Fruit fly (Drosophila melanogaster) whole organism, embryonic: ENCODE results near the gene hry.

Experiments used
- Antp ChIP-seq: fragments of 200-800 bp; sonication (Bioruptor generic); optimal IDR thresholded peaks from 3 replicates; lab custom pipeline; 2016; ENCODE audit warnings: missing biosample characterization, missing genetic modification characterization
- Blimp-1 ChIP-seq: fragments of 200-800 bp; sonication (Bioruptor generic); optimal IDR thresholded peaks from 3 replicates; lab custom pipeline; 2018; ENCODE audit warnings: missing biosample characterization, missing genetic modification characterization, mild to moderate bottlenecking, moderate library complexity, missing genetic modification reagents
- CG10543 ChIP-seq: fragments of 200-800 bp; sonication (Bioruptor generic); optimal IDR thresholded peaks from 3 replicates; lab custom pipeline; 2017; ENCODE audit warnings: missing biosample characterization, mild to moderate bottlenecking, missing genetic modification characterization, moderate library complexity
- CG14014 ChIP-seq: fragments of 200-800 bp; sonication (Bioruptor generic); IDR thresholded peaks from 2 replicates; pipeline ENCODE4 v1.3.6; 2022; ENCODE audit warnings: missing biosample characterization, missing genetic modification characterization
- CG14050 ChIP-seq: fragments of 200-800 bp; sonication (Bioruptor generic); IDR thresholded peaks from 3 replicates; pipeline ENCODE4 v1.3.6; 2022; ENCODE audit warnings: missing biosample characterization, missing genetic modification characterization
- CG14710 ChIP-seq: fragments of 200-800 bp; sonication (Bioruptor generic); optimal IDR thresholded peaks from 3 replicates; lab custom pipeline; 2019; ENCODE audit warnings: missing biosample characterization, mild to moderate bottlenecking, missing genetic modification characterization, moderate library complexity
- CG15073 ChIP-seq: fragments of 200-800 bp; sonication (Bioruptor generic); optimal IDR thresholded peaks from 2 replicates; lab custom pipeline; 2016; ENCODE audit warnings: missing biosample characterization, missing genetic modification characterization
- CG15601 ChIP-seq: fragments of 200-800 bp; sonication (Bioruptor generic); optimal IDR thresholded peaks from 3 replicates; lab custom pipeline; 2019; ENCODE audit warnings: missing biosample characterization, mild to moderate bottlenecking, missing genetic modification characterization, moderate library complexity
- CG16863 ChIP-seq: fragments of 200-800 bp; sonication (Bioruptor generic); optimal IDR thresholded peaks from 3 replicates; lab custom pipeline; 2016; ENCODE audit warnings: missing biosample characterization, missing genetic modification characterization
- CG17361 ChIP-seq: fragments of 200-800 bp; sonication (Bioruptor generic); IDR thresholded peaks from 3 replicates; pipeline ENCODE4 v1.3.6; 2022; ENCODE audit warnings: missing biosample characterization, missing genetic modification characterization
- CG18262 ChIP-seq: fragments of 200-800 bp; optimal IDR thresholded peaks from 3 replicates; lab custom pipeline; 2019; ENCODE audit warnings: missing biosample characterization, mild to moderate bottlenecking, missing genetic modification characterization, moderate library complexity
- CG18764 ChIP-seq: fragments of 200-800 bp; sonication (Bioruptor generic); optimal IDR thresholded peaks from 3 replicates; lab custom pipeline; 2016; ENCODE audit warnings: missing biosample characterization, missing genetic modification characterization
- CG6272 ChIP-seq: fragments of 200-800 bp; sonication (Bioruptor generic); IDR thresholded peaks from 2 replicates; pipeline ENCODE4 v1.3.6; 2022; ENCODE audit warnings: missing biosample characterization, missing genetic modification characterization
- CG7271 ChIP-seq: fragments of 200-800 bp; sonication (Bioruptor generic); optimal IDR thresholded peaks from 2 replicates; lab custom pipeline; 2018; ENCODE audit warnings: missing biosample characterization, mild to moderate bottlenecking, missing genetic modification characterization, moderate library complexity
- CG8765 ChIP-seq: fragments of 200-800 bp; sonication (Bioruptor generic); IDR thresholded peaks from 2 replicates; pipeline ENCODE4 v1.3.6; 2022; ENCODE audit warnings: missing biosample characterization, missing genetic modification characterization
- CG9932 ChIP-seq: fragments of 200-800 bp; sonication (Bioruptor generic); IDR thresholded peaks from 2 replicates; pipeline ENCODE4 v1.3.6; 2022; ENCODE audit warnings: missing biosample characterization, missing genetic modification characterization
- Dip3 ChIP-seq: fragments of 200-800 bp; sonication (Bioruptor generic); optimal IDR thresholded peaks from 3 replicates; lab custom pipeline; 2016; ENCODE audit warnings: missing biosample characterization, missing genetic modification characterization
- Dref ChIP-seq: fragments of 200-800 bp; sonication (Bioruptor generic); IDR thresholded peaks from 2 replicates; pipeline ENCODE4 v1.3.6; 2022; ENCODE audit warnings: missing biosample characterization, missing genetic modification characterization
- Ets97D ChIP-seq: fragments of 200-800 bp; sonication (Bioruptor generic); optimal IDR thresholded peaks from 3 replicates; lab custom pipeline; 2016; ENCODE audit warnings: missing biosample characterization, missing genetic modification characterization
- Gsc ChIP-seq: fragments of 200-800 bp; sonication (Bioruptor generic); IDR thresholded peaks from 2 replicates; pipeline ENCODE4 v1.3.6; 2022; ENCODE audit warnings: missing biosample characterization, missing genetic modification characterization
- HHEX ChIP-seq: fragments of 200-800 bp; sonication (Bioruptor generic); optimal IDR thresholded peaks from 3 replicates; lab custom pipeline; 2017; ENCODE audit warnings: missing biosample characterization, mild to moderate bottlenecking, missing genetic modification characterization, missing genetic modification reagents
- Hr39 ChIP-seq: fragments of >200 bp; optimal IDR thresholded peaks from 2 replicates; lab custom pipeline; 2017
- Hsf ChIP-seq: fragments of 200-800 bp; sonication (Bioruptor generic); optimal IDR thresholded peaks from 3 replicates; lab custom pipeline; 2016; ENCODE audit warnings: missing biosample characterization, missing genetic modification characterization
- Kr ChIP-seq: fragments of 200-800 bp; sonication (Bioruptor generic); optimal IDR thresholded peaks from 2 replicates; lab custom pipeline; 2017; ENCODE audit warnings: missing biosample characterization, mild to moderate bottlenecking, missing genetic modification characterization
- Max ChIP-seq: fragments of 200-800 bp; sonication (Bioruptor generic); optimal IDR thresholded peaks from 2 replicates; lab custom pipeline; 2016; ENCODE audit warnings: missing biosample characterization, mild to moderate bottlenecking, missing genetic modification characterization
- NK7.1 ChIP-seq: fragments of 200-800 bp; sonication (Bioruptor generic); optimal IDR thresholded peaks from 3 replicates; lab custom pipeline; 2016; ENCODE audit warnings: missing biosample characterization, missing genetic modification characterization
- Optix ChIP-seq: fragments of 200-800 bp; sonication (Bioruptor generic); IDR thresholded peaks from 3 replicates; pipeline ENCODE4 v1.3.6; 2022; ENCODE audit warnings: missing biosample characterization, missing genetic modification characterization
- Ptx1 ChIP-seq: fragments of 200-800 bp; sonication (Bioruptor generic); IDR thresholded peaks from 2 replicates; pipeline ENCODE4 v1.3.6; 2022; ENCODE audit warnings: missing biosample characterization, missing genetic modification characterization
- Stat92E ChIP-seq, 3 experiments: fragments of >200 bp in 2 of 3; fragments of 200-800 bp in 1 of 3; sonication (Bioruptor generic) in 1 of 3; optimal IDR thresholded peaks; 2 replicates each; lab custom pipeline; 2017 to 2019; ENCODE audit warnings: missing biosample characterization in 3 of 3, missing genetic modification characterization in 3 of 3, mild to moderate bottlenecking in 1 of 3, moderate library complexity in 1 of 3
- ash1 ChIP-seq: fragments of 200-800 bp; sonication (Bioruptor generic); optimal IDR thresholded peaks from 2 replicates; lab custom pipeline; 2018; ENCODE audit warnings: missing biosample characterization, mild to moderate bottlenecking, missing genetic modification characterization
- bowl ChIP-seq: fragments of 200-800 bp; sonication (Bioruptor generic); IDR thresholded peaks from 2 replicates; pipeline ENCODE4 v1.3.6; 2022; ENCODE audit warnings: missing biosample characterization, missing genetic modification characterization
- btn ChIP-seq: fragments of 200-800 bp; sonication (Bioruptor generic); optimal IDR thresholded peaks from 2 replicates; lab custom pipeline; 2016; ENCODE audit warnings: missing biosample characterization, missing genetic modification characterization
- cad ChIP-seq: fragments of >200 bp; optimal IDR thresholded peaks from 2 replicates; lab custom pipeline; 2017; ENCODE audit warnings: missing biosample characterization, missing genetic modification characterization
- ci ChIP-seq: fragments of 200-800 bp; sonication (Bioruptor generic); IDR thresholded peaks from 3 replicates; pipeline ENCODE4 v1.3.6; 2022; ENCODE audit warnings: missing biosample characterization, missing genetic modification characterization
- croc ChIP-seq: fragments of 200-800 bp; sonication (Bioruptor generic); conservative IDR thresholded peaks from 3 replicates; pipeline ENCODE4 v1.3.6; 2022; ENCODE audit warnings: missing biosample characterization, missing genetic modification characterization
- danr ChIP-seq: fragments of 200-800 bp; sonication (Bioruptor generic); IDR thresholded peaks from 2 replicates; pipeline ENCODE4 v1.3.6; 2022; ENCODE audit warnings: missing biosample characterization, missing genetic modification characterization
- dati ChIP-seq: fragments of 200-800 bp; sonication (Bioruptor generic); IDR thresholded peaks from 2 replicates; pipeline ENCODE4 v1.3.6; 2022; ENCODE audit warnings: missing biosample characterization, missing genetic modification characterization
- exex ChIP-seq: fragments of 200-800 bp; sonication (Bioruptor generic); optimal IDR thresholded peaks from 4 replicates; lab custom pipeline; 2018; ENCODE audit warnings: missing biosample characterization, mild to moderate bottlenecking, missing genetic modification characterization, moderate library complexity
- gem ChIP-seq: fragments of 200-800 bp; sonication (Bioruptor generic); optimal IDR thresholded peaks from 2 replicates; lab custom pipeline; 2019; ENCODE audit warnings: missing biosample characterization, mild to moderate bottlenecking, missing genetic modification characterization, moderate library complexity
- hbn ChIP-seq: fragments of 200-800 bp; sonication (Bioruptor generic); IDR thresholded peaks from 2 replicates; pipeline ENCODE4 v1.3.6; 2022; ENCODE audit warnings: missing biosample characterization, missing genetic modification characterization; ENCODE audit not compliant: partially characterized antibody
- jumu ChIP-seq: fragments of 200-800 bp; sonication (Bioruptor generic); optimal IDR thresholded peaks from 3 replicates; lab custom pipeline; 2016; ENCODE audit warnings: missing biosample characterization, missing genetic modification characterization
- kay ChIP-seq: fragments of 200-800 bp; sonication (Bioruptor generic); optimal IDR thresholded peaks from 2 replicates; lab custom pipeline; 2016; ENCODE audit warnings: missing biosample characterization, missing genetic modification characterization
- lbe ChIP-seq: fragments of 200-800 bp; sonication (Bioruptor generic); optimal IDR thresholded peaks from 2 replicates; lab custom pipeline; 2016; ENCODE audit warnings: missing biosample characterization, mild to moderate bottlenecking, missing genetic modification characterization
- nom ChIP-seq: fragments of 200-800 bp; sonication (Bioruptor generic); optimal IDR thresholded peaks from 2 replicates; lab custom pipeline; 2017; ENCODE audit warnings: missing biosample characterization, missing genetic modification characterization, mild to moderate bottlenecking, moderate library complexity, missing genetic modification reagents
- odd ChIP-seq: fragments of 200-800 bp; sonication (Bioruptor generic); optimal IDR thresholded peaks from 2 replicates; lab custom pipeline; 2017; ENCODE audit warnings: missing biosample characterization, mild to moderate bottlenecking, missing genetic modification characterization
- pan ChIP-seq, 4 experiments: fragments of >200 bp in 3 of 4; fragments of 200-800 bp in 1 of 4; sonication (Bioruptor generic) in 1 of 4; optimal IDR thresholded peaks in 3 of 4; IDR thresholded peaks in 1 of 4; 2 replicates each; pipeline versions ENCODE4 v1.3.6 to Lab custom; 2017 to 2022; ENCODE audit warnings: missing biosample characterization in 2 of 4, missing genetic modification characterization in 2 of 4, mixed read lengths in 1 of 4
- pum ChIP-seq: fragments of 200-800 bp; sonication (Bioruptor generic); optimal IDR thresholded peaks from 2 replicates; lab custom pipeline; 2016; ENCODE audit warnings: missing biosample characterization, missing genetic modification characterization
- ranshi ChIP-seq: fragments of 200-800 bp; sonication (Bioruptor generic); IDR thresholded peaks from 2 replicates; pipeline ENCODE4 v1.3.6; 2022; ENCODE audit warnings: missing biosample characterization, missing genetic modification characterization
- repo ChIP-seq: fragments of 200-800 bp; sonication (Bioruptor generic); optimal IDR thresholded peaks from 2 replicates; lab custom pipeline; 2016; ENCODE audit warnings: missing biosample characterization, missing genetic modification characterization
- sob ChIP-seq: fragments of 200-800 bp; sonication (Bioruptor generic); IDR thresholded peaks from 2 replicates; pipeline ENCODE4 v1.3.6; 2022; ENCODE audit warnings: missing biosample characterization, missing genetic modification characterization
- sqz ChIP-seq: fragments of 200-800 bp; sonication (Bioruptor generic); optimal IDR thresholded peaks from 3 replicates; lab custom pipeline; 2018; ENCODE audit warnings: missing biosample characterization, mild to moderate bottlenecking, missing genetic modification characterization

Gene hry

DNA sequence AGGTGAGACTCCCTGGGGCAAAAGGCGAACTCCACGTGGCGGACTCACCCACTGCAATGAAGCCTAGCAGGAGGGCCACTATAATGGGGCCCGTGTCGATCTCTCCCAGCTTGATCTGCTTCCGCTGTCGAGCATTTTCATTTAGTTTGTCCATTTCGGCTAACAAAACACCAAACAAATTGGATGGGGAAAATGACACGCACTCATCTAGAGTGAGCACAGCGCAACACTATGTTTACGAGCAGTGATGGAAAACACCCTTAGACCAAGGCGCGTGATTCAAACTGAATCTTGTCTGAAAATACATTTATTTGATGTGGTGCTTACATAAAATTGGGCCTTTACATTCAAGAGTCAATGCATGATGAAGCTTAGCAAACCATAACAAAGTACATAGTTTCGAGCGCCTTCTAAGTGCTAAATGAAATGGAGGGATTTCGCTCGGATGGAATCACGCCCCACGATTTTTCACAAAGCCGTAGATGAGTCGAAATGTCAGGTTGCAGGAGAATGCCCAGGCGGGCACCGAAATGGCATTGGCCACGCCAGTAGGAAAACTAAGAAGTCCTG is 44.5 kb downstream of the hry start, which contains the start of gene SrpRbeta (continued):
- TF ChIP-seq Hsf (GFP tag; lab: Kevin White, UChicago) (no peak), Dip3 (GFP tag; lab: Kevin White, UChicago) (peak; percentile 22), CG6272 (GFP tag; lab: Robert Waterston, UW) (no peak), croc (no peak), CG14050 (GFP tag; lab: Robert Waterston, UW) (no peak), exex (tag; lab: Kevin White, UChicago) (no peak), CG14014 (0 out of 2 replicates have a peak, but pooled peaks have one; percentile 24), Hr39 (lab: Kevin White, UChicago) (no peak), ranshi (GFP tag; lab: Robert Waterston, UW) (no peak), kay (GFP tag; lab: Kevin White, UChicago) (peak; percentile 37), Max (GFP tag; lab: Kevin White, UChicago) (peak; percentile 26), gem (tag; lab: Kevin White, UChicago) (no peak), nom (GFP tag; lab: Kevin White, UChicago) (peak; percentile 40), Ptx1 (GFP tag; lab: Robert Waterston, UW) (no peak), CG18764 (GFP tag; lab: Kevin White, UChicago) (no peak), bowl (no peak), Ets97D (GFP tag; lab: Kevin White, UChicago) (peak; percentile 23), HHEX (no peak), CG15073 (GFP tag; lab: Kevin White, UChicago) (no peak), pum (no peak), pan (optimal IDR thresholded peaks at IDR 0.05; lab: Kevin White, UChicago) (no peak), pan (GFP tag; optimal IDR thresholded peaks at IDR 0.05 in 1 of 2, IDR thresholded peaks at IDR 0.05 in 1 of 2) (no peak), CG9932 (GFP tag; lab: Robert Waterston, UW) (peak; percentile 33; the same call in 1 of the 2 replicates), CG16863 (no peak), CG14710 (tag; lab: Kevin White, UChicago) (no peak), sob (GFP tag; lab: Robert Waterston, UW) (peak; percentile 68), Stat92E (GFP tag; optimal IDR thresholded peaks at IDR 0.05; lab: Kevin White, UChicago) (peak in 1 of 3 experiments; percentile 11), CG17361 (no peak), CG8765 (GFP tag; lab: Robert Waterston, UW) (no peak), CG7271 (tag; lab: Kevin White, UChicago) (no peak), dati (no peak), Dref (0 out of 2 replicates have a peak, but pooled peaks have one; percentile 17), Optix (no peak), jumu (peak; percentile 17), CG10543 (GFP tag; lab: Kevin White, UChicago) (peak; percentile 42), odd (no peak), Kr (GFP tag; lab: Kevin White, UChicago) (no peak), lbe (peak; percentile 40), Antp (GFP tag; lab: Kevin White, UChicago) (peak; percentile 23), repo (GFP tag; lab: Kevin White, UChicago) (peak; percentile 4), danr (GFP tag; lab: Robert Waterston, UW) (no peak), ci (GFP tag; lab: Robert Waterston, UW) (peak; percentile 54; the same call in 1 of the 3 replicates), cad (no peak), NK7.1 (GFP tag; lab: Kevin White, UChicago) (no peak), hbn (GFP tag; lab: Robert Waterston, UW) (no peak), btn (GFP tag; lab: Kevin White, UChicago) (no peak), CG18262 (tag; lab: Kevin White, UChicago) (no peak), Gsc (GFP tag; lab: Robert Waterston, UW) (no peak), CG15601 (tag; lab: Kevin White, UChicago) (no peak), Blimp-1 (GFP tag; lab: Kevin White, UChicago) (no peak), sqz (no peak), ash1 (GFP tag; lab: Kevin White, UChicago) (no peak)
